Worm (Caenorhabditis elegans): ENCODE results near the gene Y53F4B.1.

- no peak for TF ChIP-seq nfya-1 (tag; optimal IDR thresholded peaks at IDR 0.05; ENCODE audit: borderline replicate concordance, insufficient read depth)
- TF ChIP-seq unc-62 (GFP tag; optimal IDR thresholded peaks at IDR 0.05), result no peak
- no peak for TF ChIP-seq K11D2.4 (GFP tag; IDR thresholded peaks at IDR 0.05)
- no peak for TF ChIP-seq lsy-27 (tag; optimal IDR thresholded peaks at IDR 0.05; ENCODE audit: borderline replicate concordance, insufficient read depth)
- peak; percentile 26 for TF ChIP-seq dpl-1 (GFP tag; optimal IDR thresholded peaks at IDR 0.05)
- TF ChIP-seq nfyb-1 (GFP tag; IDR thresholded peaks at IDR 0.05), result no peak
- TF ChIP-seq dox-1 (GFP tag; IDR thresholded peaks at IDR 0.05), result no peak
- no peak for TF ChIP-seq nhr-90 (tag; optimal IDR thresholded peaks at IDR 0.05)
- TF ChIP-seq aptf-2 (GFP tag; conservative IDR thresholded peaks at IDR 0.05), result no peak
These were observed 11.4 kb upstream of the Y53F4B.1 start, which contains the start of the genes pole-4, nsun-5 and metl-2 for ce11 chrII:14969320-14969950.

Measured in whole organism, young adult.